Comparison of ENCODE assay signal across 4 fruit fly cellular contexts in the genomic region with DNA sequence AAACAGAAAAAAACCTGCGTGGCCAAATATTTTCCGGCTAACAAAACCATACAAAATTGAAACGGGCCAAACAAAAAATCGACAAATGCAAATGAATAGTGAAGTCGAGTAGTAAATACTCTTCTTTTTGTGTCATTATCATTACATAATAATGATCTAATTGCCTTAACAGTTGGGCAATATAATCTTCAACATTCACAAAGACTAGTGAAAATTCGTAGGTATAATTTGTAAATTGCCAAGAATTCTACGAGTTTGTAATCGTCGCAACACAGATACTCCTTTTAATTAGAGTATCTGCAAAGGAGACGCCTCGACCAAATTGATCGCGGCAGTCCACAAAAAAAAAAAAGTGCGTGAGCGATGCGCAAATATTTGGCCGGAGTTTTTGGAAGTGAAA.
TF ChIP-seq lines count a peak whose summit lies in the region.

No protein-coding gene starts in this region.

- TF ChIP-seq CTCF in whole organism, embryonic (GFP tag; optimal IDR thresholded peaks at IDR 0.05; lab: Kevin White, UChicago), result no peak

TF ChIP-seq in whole organism, embryonic, 481 proteins besides CTCF, POLR2A, EP300 and RAD21 (continues in another document):
- peak; percentile 14 for TF ChIP-seq CG7839 (tag; optimal IDR thresholded peaks at IDR 0.05; lab: Kevin White, UChicago)
- TF ChIP-seq CG11504 (tag; optimal IDR thresholded peaks at IDR 0.05; lab: Kevin White, UChicago), result peak; percentile 37
- peak; percentile 14 for TF ChIP-seq lab (GFP tag; optimal IDR thresholded peaks at IDR 0.05; lab: Kevin White, UChicago)
- peak; percentile 28 for TF ChIP-seq gem (tag; optimal IDR thresholded peaks at IDR 0.05; lab: Kevin White, UChicago)
- TF ChIP-seq Atf-2 (GFP tag; optimal IDR thresholded peaks at IDR 0.05; lab: Kevin White, UChicago), result no peak
- no peak for TF ChIP-seq hkb (optimal IDR thresholded peaks at IDR 0.05; lab: Kevin White, UChicago)
- peak; percentile 58; the same call in 1 of the 2 replicates for TF ChIP-seq hkb (GFP tag; IDR thresholded peaks at IDR 0.05; lab: Robert Waterston, UW)
- no peak for TF ChIP-seq CG3407 (GFP tag; optimal IDR thresholded peaks at IDR 0.05; lab: Kevin White, UChicago)
- TF ChIP-seq row (GFP tag; IDR thresholded peaks at IDR 0.05; lab: Robert Waterston, UW), result peak; percentile 55
- TF ChIP-seq lilli (GFP tag; optimal IDR thresholded peaks at IDR 0.05; lab: Kevin White, UChicago), result peak; percentile 3
- peak; percentile 17 for TF ChIP-seq sqz (GFP tag; optimal IDR thresholded peaks at IDR 0.05; lab: Kevin White, UChicago)
- TF ChIP-seq Nf-YA (GFP tag; IDR thresholded peaks at IDR 0.05; lab: Robert Waterston, UW), result no peak
- TF ChIP-seq Pdp1 (GFP tag; optimal IDR thresholded peaks at IDR 0.05; lab: Kevin White, UChicago), result peak in 1 of 2 experiments; percentile 61
- no peak for TF ChIP-seq Ets65A (GFP tag; lab: Kevin White, UChicago)
- peak; percentile 7 for TF ChIP-seq CG3281 (GFP tag; optimal IDR thresholded peaks at IDR 0.05; lab: Kevin White, UChicago)
- TF ChIP-seq Dref (GFP tag; IDR thresholded peaks at IDR 0.05; lab: Robert Waterston, UW), result no peak
- TF ChIP-seq Med (GFP tag; lab: Kevin White, UChicago), result peak; percentile 35
- no peak for TF ChIP-seq CG13287 (GFP tag; IDR thresholded peaks at IDR 0.05; lab: Robert Waterston, UW; ENCODE audit: partially characterized antibody)
- TF ChIP-seq D19A (tag; optimal IDR thresholded peaks at IDR 0.05; lab: Kevin White, UChicago), result peak; percentile 75
- TF ChIP-seq Hr3 (GFP tag; optimal IDR thresholded peaks at IDR 0.05; lab: Kevin White, UChicago), result no peak
- peak; percentile 14 for TF ChIP-seq CG13424 (tag; optimal IDR thresholded peaks at IDR 0.05; lab: Kevin White, UChicago)
- peak; percentile 7 for TF ChIP-seq Oli (tag; optimal IDR thresholded peaks at IDR 0.05; lab: Kevin White, UChicago)

TF ChIP-seq in whole organism, prepupa, 60 proteins besides CTCF, POLR2A, EP300 and RAD21 (continues in another document):
- TF ChIP-seq fkh (GFP tag; optimal IDR thresholded peaks at IDR 0.05; lab: Kevin White, UChicago) (no peak), CG15336 (GFP tag; IDR thresholded peaks at IDR 0.05; lab: Robert Waterston, UW) (no peak), CG6792 (GFP tag; optimal IDR thresholded peaks at IDR 0.05; lab: Kevin White, UChicago) (no peak), CG1621 (tag; optimal IDR thresholded peaks at IDR 0.05; lab: Kevin White, UChicago) (no peak), CG11294 (GFP tag; IDR thresholded peaks at IDR 0.05; lab: Robert Waterston, UW) (no peak), fd85E (GFP tag; optimal IDR thresholded peaks at IDR 0.05; lab: Kevin White, UChicago) (no peak), CG3032 (tag; optimal IDR thresholded peaks at IDR 0.05; lab: Kevin White, UChicago) (no peak), Eip78C (GFP tag; lab: Kevin White, UChicago) (peak; percentile 69), Sox102F (GFP tag; optimal IDR thresholded peaks at IDR 0.05; lab: Kevin White, UChicago) (peak; percentile 52), CG11902 (GFP tag; optimal IDR thresholded peaks at IDR 0.05; lab: Kevin White, UChicago) (peak; percentile 11), Gug (GFP tag; IDR thresholded peaks at IDR 0.05; lab: Robert Waterston, UW) (no peak), CG8632 (GFP tag; optimal IDR thresholded peaks at IDR 0.05; lab: Kevin White, UChicago) (no peak), CG3919 (GFP tag; optimal IDR thresholded peaks at IDR 0.05; lab: Kevin White, UChicago) (peak; percentile 42), svp (GFP tag; lab: Kevin White, UChicago) (peak; percentile 87), vri (GFP tag; optimal IDR thresholded peaks at IDR 0.05; lab: Kevin White, UChicago) (peak; percentile 43), CG9139 (GFP tag; optimal IDR thresholded peaks at IDR 0.05; lab: Kevin White, UChicago) (no peak), Sox15 (GFP tag; optimal IDR thresholded peaks at IDR 0.05; lab: Kevin White, UChicago) (no peak), net (GFP tag; optimal IDR thresholded peaks at IDR 0.05; lab: Kevin White, UChicago) (no peak), CG10669 (GFP tag; optimal IDR thresholded peaks at IDR 0.05; lab: Kevin White, UChicago) (no peak), CG34406 (GFP tag; optimal IDR thresholded peaks at IDR 0.05; lab: Kevin White, UChicago) (no peak), CG11762 (GFP tag; optimal IDR thresholded peaks at IDR 0.05; lab: Kevin White, UChicago; ENCODE audit: insufficient read depth) (no peak), fd59A (GFP tag; optimal IDR thresholded peaks at IDR 0.05; lab: Kevin White, UChicago) (no peak), Eip93F (GFP tag; optimal IDR thresholded peaks at IDR 0.05; lab: Kevin White, UChicago) (no peak), Eip75B (GFP tag; optimal IDR thresholded peaks at IDR 0.05; lab: Kevin White, UChicago) (peak; percentile 24)

TF ChIP-seq in whole organism, pupa, 21 proteins besides CTCF, POLR2A, EP300 and RAD21:
- TF ChIP-seq EcR (GFP tag; optimal IDR thresholded peaks at IDR 0.05; lab: Kevin White, UChicago) (no peak), CG17806 (tag; optimal IDR thresholded peaks at IDR 0.05; lab: Kevin White, UChicago) (peak; percentile 3)
TF ChIP-seq in whole organism, pupa: peak in this region for 1.

TF ChIP-seq in whole organism, wandering third instar larva, 38 proteins besides CTCF, POLR2A, EP300 and RAD21:
- TF ChIP-seq Rel (GFP tag; optimal IDR thresholded peaks at IDR 0.05; lab: Kevin White, UChicago) (no peak), Rel (tag; optimal IDR thresholded peaks at IDR 0.05; lab: Kevin White, UChicago) (peak; percentile 4), GATAd (GFP tag; optimal IDR thresholded peaks at IDR 0.05; lab: Kevin White, UChicago) (no peak), fru (GFP tag; optimal IDR thresholded peaks at IDR 0.05; lab: Kevin White, UChicago) (peak; percentile 55), brk (GFP tag; optimal IDR thresholded peaks at IDR 0.05; lab: Kevin White, UChicago) (no peak), rgr (GFP tag; optimal IDR thresholded peaks at IDR 0.05; lab: Kevin White, UChicago) (peak; percentile 47), psq (GFP tag; optimal IDR thresholded peaks at IDR 0.05; lab: Kevin White, UChicago) (no peak), foxo (GFP tag; optimal IDR thresholded peaks at IDR 0.05; lab: Kevin White, UChicago) (peak in 1 of 2 experiments; percentile 59), Sp1 (GFP tag; optimal IDR thresholded peaks at IDR 0.05; lab: Kevin White, UChicago) (peak; percentile 39), Hr78 (GFP tag; optimal IDR thresholded peaks at IDR 0.05; lab: Kevin White, UChicago) (no peak), Jra (GFP tag; optimal IDR thresholded peaks at IDR 0.05; lab: Kevin White, UChicago) (no peak), Myc (optimal IDR thresholded peaks at IDR 0.05; lab: Kevin White, UChicago) (no peak), usp (GFP tag; optimal IDR thresholded peaks at IDR 0.05; lab: Kevin White, UChicago) (no peak), dl (GFP tag; optimal IDR thresholded peaks at IDR 0.05; lab: Kevin White, UChicago; ENCODE audit: insufficient read depth in 1 of 2, partially characterized antibody in 2 of 2) (no peak), CG9705 (GFP tag; optimal IDR thresholded peaks at IDR 0.05; lab: Kevin White, UChicago) (no peak), ey (GFP tag; optimal IDR thresholded peaks at IDR 0.05; lab: Kevin White, UChicago) (peak; percentile 46), dsf (GFP tag; optimal IDR thresholded peaks at IDR 0.05; lab: Kevin White, UChicago; ENCODE audit: borderline replicate concordance) (no peak), br (GFP tag; optimal IDR thresholded peaks at IDR 0.05; lab: Kevin White, UChicago) (peak; percentile 20), Vsx2 (GFP tag; optimal IDR thresholded peaks at IDR 0.05; lab: Kevin White, UChicago; ENCODE audit: partially characterized antibody) (no peak), Abd-B (GFP tag; optimal IDR thresholded peaks at IDR 0.05; lab: Kevin White, UChicago) (no peak), h (GFP tag; optimal IDR thresholded peaks at IDR 0.05; lab: Kevin White, UChicago) (peak; percentile 76), OdsH (GFP tag; optimal IDR thresholded peaks at IDR 0.05; lab: Kevin White, UChicago) (peak; percentile 7), CG32264 (GFP tag; optimal IDR thresholded peaks at IDR 0.05; lab: Kevin White, UChicago) (peak; percentile 5), Hnf4 (GFP tag; optimal IDR thresholded peaks at IDR 0.05; lab: Kevin White, UChicago) (peak; percentile 38), tai (GFP tag; optimal IDR thresholded peaks at IDR 0.05; lab: Kevin White, UChicago) (no peak), HLH106 (tag; optimal IDR thresholded peaks at IDR 0.05; lab: Kevin White, UChicago) (peak; percentile 74), CrebA (GFP tag; optimal IDR thresholded peaks at IDR 0.05; lab: Kevin White, UChicago; ENCODE audit: borderline replicate concordance) (peak; percentile 38), lola (GFP tag; optimal IDR thresholded peaks at IDR 0.05; lab: Kevin White, UChicago) (no peak), Dif (GFP tag; optimal IDR thresholded peaks at IDR 0.05; lab: Kevin White, UChicago; ENCODE audit: partially characterized antibody) (no peak), jim (GFP tag; optimal IDR thresholded peaks at IDR 0.05; lab: Kevin White, UChicago) (no peak), sv (GFP tag; optimal IDR thresholded peaks at IDR 0.05; lab: Kevin White, UChicago) (no peak), woc (GFP tag; optimal IDR thresholded peaks at IDR 0.05; lab: Kevin White, UChicago) (peak; percentile 76), Mio (GFP tag; optimal IDR thresholded peaks at IDR 0.05; lab: Kevin White, UChicago) (no peak), dmrt93B (GFP tag; optimal IDR thresholded peaks at IDR 0.05; lab: Kevin White, UChicago) (peak; percentile 46), N (GFP tag; optimal IDR thresholded peaks at IDR 0.05; lab: Kevin White, UChicago) (no peak), sage (GFP tag; optimal IDR thresholded peaks at IDR 0.05; lab: Kevin White, UChicago) (peak; percentile 68), pan (optimal IDR thresholded peaks at IDR 0.05; lab: Kevin White, UChicago) (no peak), Hr83 (GFP tag; optimal IDR thresholded peaks at IDR 0.05; lab: Kevin White, UChicago; ENCODE audit: poor library complexity, severe bottlenecking) (no peak), Dfd (GFP tag; optimal IDR thresholded peaks at IDR 0.05; lab: Kevin White, UChicago) (no peak)
TF ChIP-seq in whole organism, wandering third instar larva: peak in this region for 16.
